In the genomic region with DNA sequence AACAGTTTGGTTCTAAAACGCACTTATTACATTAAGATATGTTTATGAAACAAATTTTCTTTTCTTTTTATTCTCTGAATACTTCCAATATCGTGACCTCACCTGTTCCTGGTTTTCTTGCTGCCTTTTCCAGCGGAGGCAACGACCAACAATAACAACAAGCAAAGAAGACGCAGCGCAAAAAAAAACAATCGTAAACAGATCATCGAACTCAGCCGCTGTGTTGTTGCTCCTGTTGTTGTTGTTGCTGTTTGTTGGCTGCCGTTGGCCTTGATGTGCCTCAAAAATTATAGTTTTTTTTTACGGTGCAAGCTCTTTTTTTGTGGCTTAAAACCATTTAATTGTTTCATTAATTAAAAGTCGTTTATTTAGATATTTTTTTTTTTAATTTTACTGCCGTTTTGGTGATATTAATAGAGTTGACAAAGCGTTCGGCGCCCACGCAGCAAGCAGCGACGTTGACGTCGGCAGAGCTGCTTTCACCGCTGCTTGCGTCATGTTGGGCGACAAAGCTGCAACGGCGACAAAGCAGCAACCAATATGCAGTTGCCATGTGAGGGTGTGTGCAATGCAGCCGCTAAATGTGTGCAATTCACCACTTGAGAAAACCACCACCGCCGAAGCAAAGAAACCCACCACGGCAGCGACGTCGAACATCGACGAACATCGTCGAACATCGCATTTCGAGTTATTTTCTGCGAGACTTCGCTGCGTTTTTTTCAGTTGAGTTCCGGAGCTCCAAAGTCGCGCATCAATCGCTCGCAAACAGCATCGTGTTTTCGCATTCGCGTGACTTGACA, we compare ENCODE assay signal across 1 fruit fly cellular context.
TF ChIP-seq lines count a peak whose summit lies in the region.

No protein-coding gene starts in this region.

TF ChIP-seq in whole organism, embryonic, 481 proteins besides CTCF, POLR2A, EP300 and RAD21 (continued from another document):
- no peak for TF ChIP-seq CG12155 (GFP tag; optimal IDR thresholded peaks at IDR 0.05; lab: Kevin White, UChicago)
- TF ChIP-seq Nf-YA (GFP tag; IDR thresholded peaks at IDR 0.05; lab: Robert Waterston, UW) = no peak
- no peak for TF ChIP-seq jigr1 (GFP tag; IDR thresholded peaks at IDR 0.05; lab: Robert Waterston, UW)
- peak; percentile 5 for TF ChIP-seq CG6813 (GFP tag; optimal IDR thresholded peaks at IDR 0.05; lab: Kevin White, UChicago)
- TF ChIP-seq crp (GFP tag; optimal IDR thresholded peaks at IDR 0.05; lab: Kevin White, UChicago) = no peak
- peak; percentile 48; the same call in 1 of the 2 replicates for TF ChIP-seq sim (GFP tag; IDR thresholded peaks at IDR 0.05; lab: Robert Waterston, UW)
- TF ChIP-seq rib (GFP tag; IDR thresholded peaks at IDR 0.05; lab: Robert Waterston, UW) = peak; percentile 32; the same call in 1 of the 2 replicates
- no peak for TF ChIP-seq HmgD (GFP tag; optimal IDR thresholded peaks at IDR 0.05; lab: Kevin White, UChicago)
- TF ChIP-seq HLHmδ (GFP tag; optimal IDR thresholded peaks at IDR 0.05; lab: Kevin White, UChicago) = peak; percentile 70
- no peak for TF ChIP-seq Xbp1 (GFP tag; optimal IDR thresholded peaks at IDR 0.05; lab: Kevin White, UChicago)
- TF ChIP-seq CG4707 (GFP tag; optimal IDR thresholded peaks at IDR 0.05; lab: Kevin White, UChicago) = peak; percentile 26
- TF ChIP-seq so (GFP tag; IDR thresholded peaks at IDR 0.05; lab: Robert Waterston, UW) = peak; percentile 66; the same call in 2 of the 3 replicates
- TF ChIP-seq CG18262 (tag; optimal IDR thresholded peaks at IDR 0.05; lab: Kevin White, UChicago) = no peak
- TF ChIP-seq bbx (GFP tag; IDR thresholded peaks at IDR 0.05; lab: Robert Waterston, UW; ENCODE audit: partially characterized antibody) = peak; percentile 60
- no peak for TF ChIP-seq CG15601 (tag; optimal IDR thresholded peaks at IDR 0.05; lab: Kevin White, UChicago)
- TF ChIP-seq klu (GFP tag; IDR thresholded peaks at IDR 0.05; lab: Robert Waterston, UW) = no peak
- no peak for TF ChIP-seq CG14860 (GFP tag; IDR thresholded peaks at IDR 0.05; lab: Robert Waterston, UW; ENCODE audit: partially characterized antibody)
- no peak for TF ChIP-seq CG5245 (GFP tag; optimal IDR thresholded peaks at IDR 0.05; lab: Kevin White, UChicago)
- no peak for TF ChIP-seq Ets97D (GFP tag; optimal IDR thresholded peaks at IDR 0.05; lab: Kevin White, UChicago)
- peak; percentile 35 for TF ChIP-seq abd-A (tag; optimal IDR thresholded peaks at IDR 0.05; lab: Kevin White, UChicago)
- TF ChIP-seq Hand (GFP tag; optimal IDR thresholded peaks at IDR 0.05; lab: Kevin White, UChicago) = no peak
- TF ChIP-seq NfI (GFP tag; optimal IDR thresholded peaks at IDR 0.05; lab: Kevin White, UChicago) = peak; percentile 11
- no peak for TF ChIP-seq CG2120 (GFP tag; optimal IDR thresholded peaks at IDR 0.05; lab: Kevin White, UChicago)
- TF ChIP-seq jing (GFP tag; optimal IDR thresholded peaks at IDR 0.05; lab: Kevin White, UChicago) = no peak
- no peak for TF ChIP-seq cato (GFP tag; optimal IDR thresholded peaks at IDR 0.05; lab: Kevin White, UChicago; ENCODE audit: borderline replicate concordance)
- no peak for TF ChIP-seq TFAM (GFP tag; optimal IDR thresholded peaks at IDR 0.05; lab: Kevin White, UChicago)
- no peak for TF ChIP-seq prd (optimal IDR thresholded peaks at IDR 0.05; lab: Kevin White, UChicago)
- no peak for TF ChIP-seq prd (GFP tag; IDR thresholded peaks at IDR 0.05; lab: Robert Waterston, UW)
- no peak for TF ChIP-seq gt (GFP tag; IDR thresholded peaks at IDR 0.05; lab: Robert Waterston, UW)
- no peak for TF ChIP-seq CG11696 (GFP tag; IDR thresholded peaks at IDR 0.05; lab: Robert Waterston, UW)
- no peak for TF ChIP-seq YL-1 (GFP tag; optimal IDR thresholded peaks at IDR 0.05; lab: Kevin White, UChicago)
- no peak for TF ChIP-seq CG12659 (GFP tag; optimal IDR thresholded peaks at IDR 0.05; lab: Kevin White, UChicago)
- no peak; the same call in 2 of the 3 replicates for TF ChIP-seq zen2 (GFP tag; IDR thresholded peaks at IDR 0.05; lab: Robert Waterston, UW; ENCODE audit: partially characterized antibody)
- TF ChIP-seq zen (tag; optimal IDR thresholded peaks at IDR 0.05; lab: Kevin White, UChicago) = no peak
- TF ChIP-seq Ssrp (tag; optimal IDR thresholded peaks at IDR 0.05; lab: Kevin White, UChicago) = no peak
- no peak for TF ChIP-seq Dek (tag; optimal IDR thresholded peaks at IDR 0.05; lab: Kevin White, UChicago)
- TF ChIP-seq CG5180 (GFP tag; optimal IDR thresholded peaks at IDR 0.05; lab: Kevin White, UChicago) = peak; percentile 98
- TF ChIP-seq bab2 (GFP tag; optimal IDR thresholded peaks at IDR 0.05; lab: Kevin White, UChicago) = no peak
- no peak for TF ChIP-seq Side (GFP tag; optimal IDR thresholded peaks at IDR 0.05; lab: Kevin White, UChicago)
- no peak for TF ChIP-seq croc (GFP tag; conservative IDR thresholded peaks at IDR 0.05; lab: Robert Waterston, UW)
- TF ChIP-seq CG1233 (GFP tag; optimal IDR thresholded peaks at IDR 0.05; lab: Kevin White, UChicago) = peak; percentile 6
- TF ChIP-seq nmo (GFP tag; optimal IDR thresholded peaks at IDR 0.05; lab: Kevin White, UChicago) = no peak
- TF ChIP-seq Hey (tag; optimal IDR thresholded peaks at IDR 0.05; lab: Kevin White, UChicago) = no peak
- no peak for TF ChIP-seq ind (GFP tag; optimal IDR thresholded peaks at IDR 0.05; lab: Kevin White, UChicago)
- no peak for TF ChIP-seq CG7372 (GFP tag; IDR thresholded peaks at IDR 0.05; lab: Robert Waterston, UW)
TF ChIP-seq in whole organism, embryonic: peak in this region for 115.
